Worm (Caenorhabditis elegans) whole organism, L3 larva: ENCODE measurements around the gene C34F6.1.

Experiments
- R02D3.7 ChIP-seq: fragments of 150-350 bp; optimal IDR thresholded peaks from 2 replicates; lab custom pipeline; 2014; ENCODE audit warnings: missing biosample characterization, missing genetic modification characterization
- aly-2 ChIP-seq: fragments of 150-350 bp; optimal IDR thresholded peaks from 2 replicates; lab custom pipeline; 2014; ENCODE audit warnings: missing biosample characterization, missing genetic modification characterization
- ama-1 ChIP-seq: fragments of 150-350 bp; optimal IDR thresholded peaks from 2 replicates; lab custom pipeline; 2018
- ceh-16 ChIP-seq: sonication (generic microtip); optimal IDR thresholded peaks from 2 replicates; lab custom pipeline; 2017; ENCODE audit warnings: missing biosample characterization, missing genetic modification characterization
- ceh-28 ChIP-seq: fragments of 150-350 bp; optimal IDR thresholded peaks from 2 replicates; lab custom pipeline; 2014; ENCODE audit warnings: missing biosample characterization, missing genetic modification reagents, missing genetic modification characterization
- ceh-82 ChIP-seq: fragments of 150-350 bp; optimal IDR thresholded peaks from 2 replicates; lab custom pipeline; 2014; ENCODE audit warnings: missing biosample characterization, missing genetic modification characterization
- ceh-9 ChIP-seq: sonication (generic microtip); optimal IDR thresholded peaks from 2 replicates; lab custom pipeline; 2018; ENCODE audit warnings: missing biosample characterization, missing genetic modification characterization
- daf-12 ChIP-seq: fragments of 150-350 bp; optimal IDR thresholded peaks from 2 replicates; lab custom pipeline; 2014; ENCODE audit warnings: missing biosample characterization, missing genetic modification reagents, missing genetic modification characterization
- egl-27 ChIP-seq: sonication (generic microtip); optimal IDR thresholded peaks from 4 replicates; lab custom pipeline; 2017; ENCODE audit warnings: missing biosample characterization, missing genetic modification reagents, missing genetic modification characterization
- egl-5 ChIP-seq: fragments of 150-350 bp; optimal IDR thresholded peaks from 2 replicates; lab custom pipeline; 2017; ENCODE audit warnings: missing biosample characterization, missing genetic modification reagents, missing genetic modification characterization, inconsistent platforms
- elt-1 ChIP-seq: fragments of 150-350 bp; optimal IDR thresholded peaks from 2 replicates; lab custom pipeline; 2014; ENCODE audit warnings: missing biosample characterization, missing genetic modification characterization
- elt-2 ChIP-seq: sonication (generic microtip); optimal IDR thresholded peaks from 2 replicates; lab custom pipeline; 2016; ENCODE audit warnings: missing genetic modification reagents, mild to moderate bottlenecking, missing genetic modification characterization, missing compliant biosample characterization
- fkh-2 ChIP-seq: fragments of 150-350 bp; optimal IDR thresholded peaks from 2 replicates; lab custom pipeline; 2014; ENCODE audit warnings: missing biosample characterization, missing genetic modification reagents, missing genetic modification characterization
- fos-1 ChIP-seq: fragments of 150-350 bp; optimal IDR thresholded peaks from 2 replicates; lab custom pipeline; 2014; ENCODE audit warnings: missing biosample characterization, missing genetic modification characterization
- hmg-11 ChIP-seq: sonication (generic microtip); optimal IDR thresholded peaks from 2 replicates; lab custom pipeline; 2016; ENCODE audit warnings: missing genetic modification characterization, missing compliant biosample characterization
- lin-15B ChIP-seq: fragments of 150-350 bp; optimal IDR thresholded peaks from 2 replicates; lab custom pipeline; 2014; ENCODE audit warnings: missing biosample characterization, missing genetic modification characterization
- lin-39 ChIP-seq: fragments of 150-350 bp; optimal IDR thresholded peaks from 2 replicates; lab custom pipeline; 2018; ENCODE audit warnings: missing biosample characterization, missing genetic modification reagents, missing genetic modification characterization
- lsy-12 ChIP-seq: sonication (generic microtip); optimal IDR thresholded peaks from 2 replicates; lab custom pipeline; 2016; ENCODE audit warnings: mild to moderate bottlenecking, missing genetic modification characterization, missing compliant biosample characterization
- mdl-1 ChIP-seq: fragments of 150-350 bp; optimal IDR thresholded peaks from 2 replicates; lab custom pipeline; 2014; ENCODE audit warnings: missing biosample characterization, missing genetic modification characterization
- mml-1 ChIP-seq: fragments of 150-350 bp; sonication (generic microtip); optimal IDR thresholded peaks from 3 replicates; lab custom pipeline; 2014; ENCODE audit warnings: missing biosample characterization, missing genetic modification characterization
- nfya-1 ChIP-seq: sonication (generic microtip); optimal IDR thresholded peaks from 2 replicates; lab custom pipeline; 2017; ENCODE audit warnings: missing genetic modification characterization, mild to moderate bottlenecking, missing compliant biosample characterization, antibody characterized with exemption, moderate library complexity; ENCODE audit not compliant: insufficient read depth
- nhr-11 ChIP-seq: fragments of 150-350 bp; optimal IDR thresholded peaks from 2 replicates; lab custom pipeline; 2014; ENCODE audit warnings: missing biosample characterization, missing genetic modification characterization
- nhr-12 ChIP-seq: fragments of 150-350 bp; optimal IDR thresholded peaks from 2 replicates; lab custom pipeline; 2014; ENCODE audit warnings: missing biosample characterization, missing genetic modification characterization
- nhr-23 ChIP-seq: fragments of 150-350 bp; optimal IDR thresholded peaks from 2 replicates; lab custom pipeline; 2014; ENCODE audit warnings: missing biosample characterization, missing genetic modification reagents, missing genetic modification characterization
- nhr-25 ChIP-seq: sonication (generic microtip); optimal IDR thresholded peaks from 2 replicates; lab custom pipeline; 2017; ENCODE audit warnings: missing biosample characterization, missing genetic modification characterization
- nhr-28 ChIP-seq: fragments of 150-350 bp; optimal IDR thresholded peaks from 2 replicates; lab custom pipeline; 2014; ENCODE audit warnings: missing biosample characterization, missing genetic modification characterization
- nhr-67 ChIP-seq: fragments of 150-350 bp; optimal IDR thresholded peaks from 2 replicates; lab custom pipeline; 2014; ENCODE audit warnings: missing biosample characterization, missing genetic modification characterization
- pha-4 ChIP-seq: fragments of 150-350 bp; optimal IDR thresholded peaks from 2 replicates; lab custom pipeline; 2014; ENCODE audit warnings: missing biosample characterization, missing genetic modification reagents, missing genetic modification characterization
- pqm-1 ChIP-seq: fragments of 150-350 bp; optimal IDR thresholded peaks from 2 replicates; lab custom pipeline; 2017; ENCODE audit warnings: missing biosample characterization, missing genetic modification characterization, inconsistent platforms
- sea-2 ChIP-seq: fragments of 150-350 bp; sonication (generic microtip); optimal IDR thresholded peaks from 4 replicates; lab custom pipeline; 2014; ENCODE audit warnings: missing biosample characterization, missing genetic modification reagents, missing genetic modification characterization
- skn-1 ChIP-seq: fragments of 150-350 bp; optimal IDR thresholded peaks from 2 replicates; lab custom pipeline; 2014; ENCODE audit warnings: missing biosample characterization, missing genetic modification characterization
- snpc-4 ChIP-seq: fragments of 150-350 bp; optimal IDR thresholded peaks from 2 replicates; lab custom pipeline; 2014; ENCODE audit warnings: missing biosample characterization, missing genetic modification characterization
- tbx-2 ChIP-seq: sonication (generic microtip); optimal IDR thresholded peaks from 2 replicates; lab custom pipeline; 2016; ENCODE audit warnings: mild to moderate bottlenecking, missing genetic modification characterization, missing compliant biosample characterization
- unc-62 ChIP-seq: fragments of 150-350 bp; sonication (generic microtip); optimal IDR thresholded peaks from 4 replicates; lab custom pipeline; 2014; ENCODE audit warnings: missing biosample characterization, missing genetic modification reagents, missing genetic modification characterization
- zag-1 ChIP-seq: fragments of 150-350 bp; optimal IDR thresholded peaks from 2 replicates; lab custom pipeline; 2014; ENCODE audit warnings: missing biosample characterization, missing genetic modification characterization
- ztf-4 ChIP-seq: fragments of 150-350 bp; optimal IDR thresholded peaks from 2 replicates; lab custom pipeline; 2014; ENCODE audit warnings: missing biosample characterization, missing genetic modification characterization

Gene C34F6.1

ce11 chrX:11196741-11197140 lies at the start of gene C34F6.1:
Gene C34F6.1 (minus strand): TSS chrX:11196841.
- TF ChIP-seq pha-4 (tag; lab: Kevin White, UChicago) (peak; percentile 15), elt-1 (tag; lab: Kevin White, UChicago) (no peak), aly-2 (tag; lab: Kevin White, UChicago) (no peak), lin-15B (tag; lab: Kevin White, UChicago) (no peak), egl-27 (tag; lab: Kevin White, UChicago) (no peak)

- TF ChIP-seq daf-12 = no peak
- TF ChIP-seq hmg-11 = peak; percentile 13
- no peak for TF ChIP-seq unc-62 (GFP tag; lab: Kevin White, UChicago)
- no peak for TF ChIP-seq nhr-11 (tag; lab: Kevin White, UChicago)
- TF ChIP-seq ceh-9 (tag; lab: Kevin White, UChicago) = no peak
- TF ChIP-seq nhr-67 (tag; lab: Kevin White, UChicago) = no peak
- TF ChIP-seq tbx-2 (tag; lab: Kevin White, UChicago) = no peak
These were observed 48.4 kb upstream of the C34F6.1 start for ce11 chrX:11245056-11245455.

ce11 chrX:11243604-11244003 lies 47.0 kb upstream of the C34F6.1 start:
- TF ChIP-seq R02D3.7 (tag; lab: Kevin White, UChicago) (no peak), pha-4 (tag; lab: Kevin White, UChicago) (no peak), ama-1 (lab: Kevin White, UChicago) (no peak), pqm-1 (tag; lab: Kevin White, UChicago) (no peak), aly-2 (tag; lab: Kevin White, UChicago) (no peak), snpc-4 (tag; lab: Kevin White, UChicago) (no peak), elt-2 (tag; lab: Kevin White, UChicago) (no peak), ztf-4 (no peak), ceh-82 (tag; lab: Kevin White, UChicago) (no peak), elt-1 (tag; lab: Kevin White, UChicago) (no peak), zag-1 (tag; lab: Kevin White, UChicago) (no peak), egl-5 (no peak), nhr-12 (no peak), tbx-2 (tag; lab: Kevin White, UChicago) (no peak), ceh-16 (no peak), mdl-1 (tag; lab: Kevin White, UChicago) (no peak), fkh-2 (tag; lab: Kevin White, UChicago) (no peak)

- peak; percentile 14 for TF ChIP-seq hmg-11
- TF ChIP-seq nhr-11 (tag; lab: Kevin White, UChicago) = no peak
- peak; percentile 21 for TF ChIP-seq nfya-1 (tag; lab: Kevin White, UChicago)
These were observed 44.8 kb upstream of the C34F6.1 start for ce11 chrX:11241479-11241878.

- TF ChIP-seq ama-1 (lab: Kevin White, UChicago) (peak; percentile 5), lsy-12 (peak; percentile 16), nhr-12 (no peak), lin-39 (tag; lab: Kevin White, UChicago) (peak; percentile 1), nfya-1 (tag; lab: Kevin White, UChicago) (peak; percentile 5), skn-1 (tag; lab: Kevin White, UChicago) (no peak), ceh-28 (tag; lab: Kevin White, UChicago) (no peak), pha-4 (tag; lab: Kevin White, UChicago) (no peak)
These were observed 44.0 kb upstream of the C34F6.1 start, which contains the start of gene C34F6.10 for ce11 chrX:11240585-11241115. Gene C34F6.10 (minus strand): TSS chrX:11240635.

ce11 chrX:11226595-11226994 lies 30.0 kb upstream of the C34F6.1 start, which contains the start of gene C34F6.12:
Gene C34F6.12 (minus strand): TSS chrX:11226695.
- TF ChIP-seq nhr-25 (tag; lab: Kevin White, UChicago) = no peak
- TF ChIP-seq lin-39 (tag; lab: Kevin White, UChicago) = no peak
- no peak for TF ChIP-seq elt-1 (tag; lab: Kevin White, UChicago)
- TF ChIP-seq sea-2 (GFP tag; lab: Kevin White, UChicago) = no peak
- TF ChIP-seq ama-1 (lab: Kevin White, UChicago) = no peak
- no peak for TF ChIP-seq egl-27 (tag; lab: Kevin White, UChicago)
- TF ChIP-seq mml-1 (tag; lab: Kevin White, UChicago) = no peak
- TF ChIP-seq hmg-11 = no peak
- no peak for TF ChIP-seq nhr-67 (tag; lab: Kevin White, UChicago)
- no peak for TF ChIP-seq nhr-23 (tag; lab: Kevin White, UChicago)
- no peak for TF ChIP-seq egl-5
- no peak for TF ChIP-seq nhr-28 (tag; lab: Kevin White, UChicago)
- no peak for TF ChIP-seq fos-1 (tag; lab: Kevin White, UChicago)
- no peak for TF ChIP-seq ceh-9 (tag; lab: Kevin White, UChicago)
- TF ChIP-seq elt-2 (tag; lab: Kevin White, UChicago) = no peak
- TF ChIP-seq zag-1 (tag; lab: Kevin White, UChicago) = no peak
